Worm (Caenorhabditis elegans): ENCODE measurements around the gene T25E12.14.

Gene T25E12.14

ce11 chrV:16728431-16728830 is 1.4 kb downstream of the T25E12.14 start, which contains the start of gene fbxa-127:
Gene fbxa-127, plus strand, starts transcription at chrV:16728731.
- no peak for TF ChIP-seq ceh-79 (tag; optimal IDR thresholded peaks at IDR 0.05)
- TF ChIP-seq egrh-3 (GFP tag; IDR thresholded peaks at IDR 0.05) = no peak
- no peak for TF ChIP-seq F33H1.4 (GFP tag; IDR thresholded peaks at IDR 0.05)
- no peak for TF ChIP-seq F55B11.4 (tag; optimal IDR thresholded peaks at IDR 0.05; ENCODE audit: borderline replicate concordance, insufficient read depth)
- no peak for TF ChIP-seq rec-8 (tag; optimal IDR thresholded peaks at IDR 0.05)
- no peak for TF ChIP-seq mes-4 (tag; optimal IDR thresholded peaks at IDR 0.05)
- no peak for TF ChIP-seq ets-4 (GFP tag; optimal IDR thresholded peaks at IDR 0.05)
- no peak for TF ChIP-seq lin-54 (GFP tag; optimal IDR thresholded peaks at IDR 0.05)
- TF ChIP-seq dpff-1 (tag; optimal IDR thresholded peaks at IDR 0.05) = no peak
- no peak for TF ChIP-seq cebp-1 (GFP tag; IDR thresholded peaks at IDR 0.05)
- no peak for TF ChIP-seq cebp-1 (tag; optimal IDR thresholded peaks at IDR 0.05)
- TF ChIP-seq somi-1 (GFP tag; optimal IDR thresholded peaks at IDR 0.05) = no peak
- TF ChIP-seq bed-1 (GFP tag; IDR thresholded peaks at IDR 0.05) = no peak

ce11 chrV:16729961-16730360 is 2.9 kb downstream of the T25E12.14 start, which contains the start of gene srz-99:
Gene srz-99, plus strand, starts transcription at chrV:16730261.
- no peak for TF ChIP-seq tbx-9 (tag; optimal IDR thresholded peaks at IDR 0.05; ENCODE audit: borderline replicate concordance)
- no peak for TF ChIP-seq ceh-40 (GFP tag; IDR thresholded peaks at IDR 0.05)
- no peak for TF ChIP-seq cebp-2 (GFP tag; IDR thresholded peaks at IDR 0.05)
- no peak for TF ChIP-seq dpff-1 (tag; optimal IDR thresholded peaks at IDR 0.05)
- no peak for TF ChIP-seq lag-1 (GFP tag; IDR thresholded peaks at IDR 0.05)
- TF ChIP-seq ceh-58 (GFP tag; IDR thresholded peaks at IDR 0.05) = no peak
- no peak for TF ChIP-seq snpc-1.1 (tag; optimal IDR thresholded peaks at IDR 0.05; ENCODE audit: insufficient read depth)
- no peak for TF ChIP-seq egrh-3 (GFP tag; IDR thresholded peaks at IDR 0.05)
- no peak for TF ChIP-seq ztf-3 (GFP tag; optimal IDR thresholded peaks at IDR 0.05)
- no peak for TF ChIP-seq nfya-1 (tag; optimal IDR thresholded peaks at IDR 0.05; ENCODE audit: borderline replicate concordance, insufficient read depth)
- TF ChIP-seq ceh-79 (tag; optimal IDR thresholded peaks at IDR 0.05) = no peak
- TF ChIP-seq zim-3 (tag; optimal IDR thresholded peaks at IDR 0.05) = no peak
- no peak for TF ChIP-seq Y53G8AR.9 (GFP tag; conservative IDR thresholded peaks at IDR 0.05)
- TF ChIP-seq attf-6 (GFP tag; IDR thresholded peaks at IDR 0.05) = no peak
- no peak for TF ChIP-seq B0336.3 (GFP tag; IDR thresholded peaks at IDR 0.05)
- no peak for TF ChIP-seq ccch-3 (GFP tag; optimal IDR thresholded peaks at IDR 0.05)
- TF ChIP-seq aptf-2 (GFP tag; conservative IDR thresholded peaks at IDR 0.05) = no peak

ce11 chrV:16731600-16731999 is 4.6 kb downstream of the T25E12.14 start, which contains the start of gene srz-100:
Gene srz-100, plus strand, starts transcription at chrV:16731900.
- TF ChIP-seq F55B11.4 (tag; optimal IDR thresholded peaks at IDR 0.05; ENCODE audit: borderline replicate concordance, insufficient read depth) (no peak), mxl-1 (tag; optimal IDR thresholded peaks at IDR 0.05) (no peak), K12H6.12 (tag; optimal IDR thresholded peaks at IDR 0.05) (no peak), repo-1 (tag; optimal IDR thresholded peaks at IDR 0.05) (no peak), sdz-38 (tag; optimal IDR thresholded peaks at IDR 0.05) (no peak)

- TF ChIP-seq unc-130 (GFP tag; optimal IDR thresholded peaks at IDR 0.05) = no peak
- no peak for TF ChIP-seq ztf-18 (tag; optimal IDR thresholded peaks at IDR 0.05)
- no peak for TF ChIP-seq lag-1 (GFP tag; IDR thresholded peaks at IDR 0.05)
Observed at ce11 chrV:16733681-16734080, 6.7 kb downstream of the T25E12.14 start, which contains the start of gene T25E12.16. Gene T25E12.16, minus strand, starts transcription at chrV:16733781.

- TF ChIP-seq egrh-3 (GFP tag; IDR thresholded peaks at IDR 0.05) (no peak), madf-8 (GFP tag; conservative IDR thresholded peaks at IDR 0.05) (no peak), ceh-79 (tag; optimal IDR thresholded peaks at IDR 0.05) (no peak), ama-1 (optimal IDR thresholded peaks at IDR 0.05) (no peak), ama-1 (GFP tag; optimal IDR thresholded peaks at IDR 0.05) (no peak)
Observed at ce11 chrV:16735518-16735917, 8.5 kb downstream of the T25E12.14 start, which contains the start of the genes clec-38 and clec-34. Gene clec-38, minus strand, starts transcription at chrV:16735618. Gene clec-34, plus strand, starts transcription at chrV:16735765.
